Worm (Caenorhabditis elegans): ENCODE results near the gene T06A1.5.

DNA sequence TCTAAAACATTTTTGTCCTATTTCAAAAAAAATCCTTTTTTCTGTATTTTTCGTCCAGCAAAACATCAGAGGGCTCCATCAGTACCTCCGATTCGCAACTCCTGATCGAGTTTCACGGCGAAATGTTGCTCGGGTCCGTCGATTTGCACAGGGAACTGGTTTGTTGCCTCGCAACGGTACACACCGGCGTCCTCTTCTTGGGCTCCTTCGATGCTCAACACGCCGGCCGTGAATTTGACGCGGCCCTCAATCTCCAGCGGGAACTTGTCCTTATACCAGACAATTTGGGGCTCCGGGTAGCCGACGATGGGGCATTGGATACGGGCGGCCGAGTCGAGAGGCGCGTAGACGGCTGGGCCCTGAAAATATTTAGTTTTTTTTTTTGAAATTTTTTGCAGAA is 49.0 kb upstream of the T06A1.5 start:
- TF ChIP-seq lin-39 (tag; optimal IDR thresholded peaks at IDR 0.05) (no peak), jun-1 (tag; optimal IDR thresholded peaks at IDR 0.05) (no peak), lin-13 (GFP tag; optimal IDR thresholded peaks at IDR 0.05) (no peak), unc-39 (tag; optimal IDR thresholded peaks at IDR 0.05) (no peak), nhr-28 (tag; optimal IDR thresholded peaks at IDR 0.05) (no peak), ceh-82 (tag; optimal IDR thresholded peaks at IDR 0.05) (no peak), nhr-237 (tag; optimal IDR thresholded peaks at IDR 0.05) (no peak), D1046.2 (GFP tag; IDR thresholded peaks at IDR 0.05) (no peak), ceh-28 (tag; optimal IDR thresholded peaks at IDR 0.05) (no peak)
